Worm (Caenorhabditis elegans): ENCODE measurements around the gene F32D8.8.

DNA sequence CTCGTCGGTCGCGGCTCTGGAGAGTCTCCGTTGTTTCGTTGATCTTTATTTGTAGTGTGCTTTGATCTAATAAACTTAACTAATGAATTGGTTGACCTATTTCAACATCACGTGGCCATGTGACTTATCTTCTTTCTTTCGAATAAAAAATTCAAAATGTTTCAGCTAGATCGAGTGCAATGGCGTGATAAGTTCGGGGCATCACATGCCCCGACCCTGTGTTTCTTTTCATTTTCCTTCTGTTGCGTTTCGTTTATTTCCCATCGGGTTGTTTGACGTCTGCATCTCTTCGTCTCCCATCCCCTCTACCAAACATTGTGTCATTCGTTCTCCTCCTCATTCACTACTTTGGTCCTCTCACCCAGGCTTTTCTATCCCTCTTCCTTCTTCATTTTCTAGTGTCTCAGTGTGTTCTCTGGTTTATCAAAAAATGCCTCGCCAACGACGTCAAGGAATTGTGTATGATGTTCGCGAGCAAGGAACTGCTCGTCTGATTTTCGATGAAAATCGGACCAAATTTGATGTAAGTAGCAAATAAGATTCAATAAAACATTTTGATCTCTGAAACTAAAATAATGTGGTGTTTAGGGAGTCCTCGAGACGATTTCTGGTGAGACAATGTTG, 49.2 kb upstream of the F32D8.8 start, which contains the start of gene F17C11.4:
- TF ChIP-seq dao-5 (tag; optimal IDR thresholded peaks at IDR 0.05) (no peak), W03F9.2 (tag; optimal IDR thresholded peaks at IDR 0.05) (peak; percentile 62), him-1 (tag; optimal IDR thresholded peaks at IDR 0.05) (no peak)

Measured in whole organism, L4/young adult.